Fruit fly (Drosophila melanogaster): ENCODE results near the gene sturkopf.

sturkopf gene

DNA sequence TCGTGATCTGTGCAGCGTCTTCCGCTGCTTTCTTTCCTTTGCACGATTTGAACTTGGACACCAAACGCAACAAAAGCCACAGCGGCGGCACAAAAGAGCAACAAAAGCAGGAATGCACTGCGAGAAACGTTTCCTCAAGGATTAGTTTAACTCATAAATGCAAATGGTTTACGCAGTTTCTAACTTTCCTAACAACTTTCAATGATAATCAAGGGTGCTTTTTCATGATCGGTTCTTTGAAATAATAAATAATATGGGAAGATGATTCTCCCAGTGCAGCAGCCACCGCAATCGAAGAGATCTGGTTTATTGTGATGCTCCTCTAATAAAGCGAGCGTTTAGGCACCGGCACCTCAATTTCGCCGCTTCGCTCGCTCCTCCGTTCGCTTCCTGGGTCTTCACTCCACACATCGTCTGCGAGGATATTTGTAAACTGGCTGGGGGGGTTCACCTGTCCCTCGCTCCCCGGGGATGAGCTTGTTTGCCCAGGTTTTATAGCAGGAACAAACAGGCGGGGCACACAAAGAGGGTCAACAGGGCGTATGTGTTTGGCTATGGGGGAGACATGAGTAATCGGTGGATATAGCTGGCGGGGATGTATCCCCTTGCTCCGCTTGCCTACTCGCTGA lies 6.0 kb upstream of the sturkopf start (continued):
- TF ChIP-seq gcm (GFP tag; optimal IDR thresholded peaks at IDR 0.05) (peak; percentile 68), BEAF-32 (GFP tag; optimal IDR thresholded peaks at IDR 0.05) (no peak), CG7745 (tag; optimal IDR thresholded peaks at IDR 0.05) (no peak), CG7357 (GFP tag; IDR thresholded peaks at IDR 0.05) (peak; percentile 62; the same call in 1 of the 3 replicates), bigmax (GFP tag; optimal IDR thresholded peaks at IDR 0.05) (no peak), kay (GFP tag; optimal IDR thresholded peaks at IDR 0.05) (peak; percentile 11), HmgD (GFP tag; optimal IDR thresholded peaks at IDR 0.05) (no peak), CG1647 (GFP tag; optimal IDR thresholded peaks at IDR 0.05) (no peak), CG6854 (GFP tag; optimal IDR thresholded peaks at IDR 0.05) (no peak), onecut (GFP tag; IDR thresholded peaks at IDR 0.05) (peak; percentile 80), otp (GFP tag; IDR thresholded peaks at IDR 0.05) (peak; percentile 84), Sin3A (optimal IDR thresholded peaks at IDR 0.05) (no peak), Ptx1 (GFP tag; IDR thresholded peaks at IDR 0.05) (peak; percentile 79), kni (GFP tag; optimal IDR thresholded peaks at IDR 0.05) (no peak), Abd-B (GFP tag; optimal IDR thresholded peaks at IDR 0.05) (peak; percentile 74), CTCF (GFP tag; optimal IDR thresholded peaks at IDR 0.05) (peak; percentile 27), CG12299 (tag; optimal IDR thresholded peaks at IDR 0.05) (peak; percentile 27), Mes4 (GFP tag; optimal IDR thresholded peaks at IDR 0.05) (peak; percentile 70), Fer3 (tag; optimal IDR thresholded peaks at IDR 0.05) (peak; percentile 64), Xbp1 (GFP tag; optimal IDR thresholded peaks at IDR 0.05) (peak; percentile 86), en (GFP tag; optimal IDR thresholded peaks at IDR 0.05) (peak; percentile 49), CG42726 (GFP tag; IDR thresholded peaks at IDR 0.05; ENCODE audit: partially characterized antibody) (no peak), zfh2 (GFP tag; optimal IDR thresholded peaks at IDR 0.05) (peak; percentile 1), Gug (GFP tag; IDR thresholded peaks at IDR 0.05) (peak; percentile 60; the same call in 3 of the 4 replicates), ap (GFP tag; IDR thresholded peaks at IDR 0.05) (peak; percentile 56), Dfd (GFP tag; optimal IDR thresholded peaks at IDR 0.05) (no peak), yki (optimal IDR thresholded peaks at IDR 0.05) (no peak), cwo (GFP tag; optimal IDR thresholded peaks at IDR 0.05) (peak; percentile 9), CG3847 (GFP tag; IDR thresholded peaks at IDR 0.05) (no peak), slou (GFP tag; optimal IDR thresholded peaks at IDR 0.05) (peak; percentile 22), Antp (GFP tag; optimal IDR thresholded peaks at IDR 0.05) (peak; percentile 76), NC2α (GFP tag; optimal IDR thresholded peaks at IDR 0.05) (peak; percentile 28), CG4328 (GFP tag; optimal IDR thresholded peaks at IDR 0.05) (no peak), dmrt99B (tag; optimal IDR thresholded peaks at IDR 0.05) (peak; percentile 92), CG9609 (GFP tag; optimal IDR thresholded peaks at IDR 0.05) (peak; percentile 64), CG32767 (GFP tag; IDR thresholded peaks at IDR 0.05) (peak; percentile 63; the same call in 1 of the 2 replicates), CG17328 (GFP tag; IDR thresholded peaks at IDR 0.05) (peak; percentile 86), Sry-δ (GFP tag; optimal IDR thresholded peaks at IDR 0.05) (peak; percentile 22), Oli (tag; optimal IDR thresholded peaks at IDR 0.05) (peak; percentile 81), Atf-2 (GFP tag; optimal IDR thresholded peaks at IDR 0.05) (peak; percentile 52), CG6813 (GFP tag; optimal IDR thresholded peaks at IDR 0.05) (peak; percentile 65), CG8359 (GFP tag; optimal IDR thresholded peaks at IDR 0.05; ENCODE audit: borderline replicate concordance) (peak; percentile 66), CG34422 (GFP tag; IDR thresholded peaks at IDR 0.05) (peak; percentile 87), z (GFP tag; IDR thresholded peaks at IDR 0.05) (0 out of 3 replicates have a peak, but pooled peaks have one; percentile 17), Hsf (GFP tag; optimal IDR thresholded peaks at IDR 0.05) (peak; percentile 84), pita (GFP tag; optimal IDR thresholded peaks at IDR 0.05) (no peak), H15 (GFP tag; IDR thresholded peaks at IDR 0.05) (peak; percentile 70), fd64A (GFP tag; optimal IDR thresholded peaks at IDR 0.05) (peak; percentile 78), Doc2 (GFP tag; IDR thresholded peaks at IDR 0.05) (no peak), CG8281 (tag; optimal IDR thresholded peaks at IDR 0.05) (peak; percentile 53), ranshi (GFP tag; IDR thresholded peaks at IDR 0.05) (peak; percentile 63), CG4404 (GFP tag; IDR thresholded peaks at IDR 0.05) (0 out of 2 replicates have a peak, but pooled peaks have one; percentile 29)

Data from whole organism, embryonic.